Worm (Caenorhabditis elegans) whole organism, L3 larva: Measurements from ENCODE around the gene str-14.

Source experiments
- R02D3.7 ChIP-seq: fragments of 150-350 bp; optimal IDR thresholded peaks from 2 replicates; lab custom pipeline; 2014; ENCODE audit warnings: missing biosample characterization, missing genetic modification characterization
- aly-2 ChIP-seq: fragments of 150-350 bp; optimal IDR thresholded peaks from 2 replicates; lab custom pipeline; 2014; ENCODE audit warnings: missing biosample characterization, missing genetic modification characterization
- ama-1 ChIP-seq: fragments of 150-350 bp; optimal IDR thresholded peaks from 2 replicates; lab custom pipeline; 2018
- elt-1 ChIP-seq: fragments of 150-350 bp; optimal IDR thresholded peaks from 2 replicates; lab custom pipeline; 2014; ENCODE audit warnings: missing biosample characterization, missing genetic modification characterization
- elt-3 ChIP-seq, 3 experiments: fragments of 150-350 bp in 1 of 3; sonication (generic microtip) in 2 of 3; optimal IDR thresholded peaks; 2 replicates in 2 of 3; 4 replicates in 1 of 3; lab custom pipeline; 2014 to 2017; ENCODE audit warnings: missing biosample characterization in 3 of 3, missing genetic modification characterization in 3 of 3
- eor-1 ChIP-seq, 2 experiments: fragments of 150-350 bp; optimal IDR thresholded peaks; 2 replicates each; lab custom pipeline; 2014 to 2018; ENCODE audit warnings: missing biosample characterization in 2 of 2, missing genetic modification characterization in 2 of 2
- lin-39 ChIP-seq: fragments of 150-350 bp; optimal IDR thresholded peaks from 2 replicates; lab custom pipeline; 2018; ENCODE audit warnings: missing biosample characterization, missing genetic modification reagents, missing genetic modification characterization
- skn-1 ChIP-seq: fragments of 150-350 bp; optimal IDR thresholded peaks from 2 replicates; lab custom pipeline; 2014; ENCODE audit warnings: missing biosample characterization, missing genetic modification characterization
- unc-39 ChIP-seq: sonication (generic microtip); optimal IDR thresholded peaks from 4 replicates; lab custom pipeline; 2017; ENCODE audit warnings: missing biosample characterization, missing genetic modification characterization
- unc-62 ChIP-seq: fragments of 150-350 bp; sonication (generic microtip); optimal IDR thresholded peaks from 4 replicates; lab custom pipeline; 2014; ENCODE audit warnings: missing biosample characterization, missing genetic modification reagents, missing genetic modification characterization

- TF ChIP-seq elt-3 (tag; optimal IDR thresholded peaks at IDR 0.05; lab: Kevin White, UChicago): no peak
- no peak for TF ChIP-seq unc-62
- TF ChIP-seq elt-1 (tag; lab: Kevin White, UChicago): no peak
- TF ChIP-seq lin-39: no peak
- no peak for TF ChIP-seq aly-2
- no peak for TF ChIP-seq ama-1
- TF ChIP-seq skn-1 (tag; lab: Kevin White, UChicago): no peak
- no peak for TF ChIP-seq unc-39 (tag; lab: Kevin White, UChicago)
- no peak for TF ChIP-seq eor-1 (tag; optimal IDR thresholded peaks at IDR 0.05; lab: Kevin White, UChicago)
- TF ChIP-seq R02D3.7 (tag; lab: Kevin White, UChicago): no peak
These were observed 7.2 kb downstream of the str-14 start, which contains the start of gene T08G3.13 for ce11 chrV:16447735-16448134.
